Comparison of ENCODE assay signal across 2 fruit fly cellular contexts in genomic region chr3R:24231206-24231502, dm6.
TF ChIP-seq lines count a peak whose summit lies in the region.

No protein-coding gene starts in this region.

TF ChIP-seq in whole organism, adult, 20 proteins besides CTCF, POLR2A, EP300 and RAD21 (continued from another document):
- no peak for TF ChIP-seq CG7101 (tag; optimal IDR thresholded peaks at IDR 0.05; lab: Kevin White, UChicago)
TF ChIP-seq in whole organism, adult: peak in this region for 3.

TF ChIP-seq in whole organism, embryonic, 481 proteins besides CTCF, POLR2A, EP300 and RAD21 (continued from another document and continues in another):
- TF ChIP-seq fu2 (GFP tag; optimal IDR thresholded peaks at IDR 0.05; lab: Kevin White, UChicago): no peak
- no peak for TF ChIP-seq sob (GFP tag; IDR thresholded peaks at IDR 0.05; lab: Robert Waterston, UW)
- TF ChIP-seq yki (optimal IDR thresholded peaks at IDR 0.05; lab: Kevin White, UChicago): no peak
- peak in 1 of 2 experiments; percentile 6 for TF ChIP-seq crp (GFP tag; optimal IDR thresholded peaks at IDR 0.05; lab: Kevin White, UChicago)
- no peak for TF ChIP-seq Myb (GFP tag; optimal IDR thresholded peaks at IDR 0.05; lab: Kevin White, UChicago)
- 0 out of 2 replicates have a peak, but pooled peaks have one; percentile 17 for TF ChIP-seq HLH3B (GFP tag; IDR thresholded peaks at IDR 0.05; lab: Robert Waterston, UW)
- TF ChIP-seq chif (GFP tag; optimal IDR thresholded peaks at IDR 0.05; lab: Kevin White, UChicago): no peak
- no peak for TF ChIP-seq CG12769 (tag; optimal IDR thresholded peaks at IDR 0.05; lab: Kevin White, UChicago)
- no peak for TF ChIP-seq CG13894 (tag; optimal IDR thresholded peaks at IDR 0.05; lab: Kevin White, UChicago)
- TF ChIP-seq CG15514 (GFP tag; optimal IDR thresholded peaks at IDR 0.05; lab: Kevin White, UChicago): peak; percentile 30
- TF ChIP-seq pita (GFP tag; optimal IDR thresholded peaks at IDR 0.05; lab: Kevin White, UChicago): no peak
- TF ChIP-seq Hr51 (GFP tag; optimal IDR thresholded peaks at IDR 0.05; lab: Kevin White, UChicago): no peak
- TF ChIP-seq ato (GFP tag; IDR thresholded peaks at IDR 0.05; lab: Robert Waterston, UW; ENCODE audit: partially characterized antibody): no peak
- TF ChIP-seq her (GFP tag; optimal IDR thresholded peaks at IDR 0.05; lab: Kevin White, UChicago): no peak
- no peak for TF ChIP-seq CG15011 (GFP tag; optimal IDR thresholded peaks at IDR 0.05; lab: Kevin White, UChicago)
- no peak for TF ChIP-seq CG11093 (GFP tag; IDR thresholded peaks at IDR 0.05; lab: Robert Waterston, UW)
- TF ChIP-seq dati (GFP tag; IDR thresholded peaks at IDR 0.05; lab: Robert Waterston, UW): no peak
- TF ChIP-seq cas (GFP tag; IDR thresholded peaks at IDR 0.05; lab: Robert Waterston, UW): no peak
- no peak for TF ChIP-seq E2f2 (GFP tag; IDR thresholded peaks at IDR 0.05; lab: Robert Waterston, UW)
- no peak for TF ChIP-seq Hey (tag; optimal IDR thresholded peaks at IDR 0.05; lab: Kevin White, UChicago)
- TF ChIP-seq Nf-YB (GFP tag; optimal IDR thresholded peaks at IDR 0.05; lab: Kevin White, UChicago): no peak
- no peak for TF ChIP-seq odd (GFP tag; optimal IDR thresholded peaks at IDR 0.05; lab: Kevin White, UChicago)
- TF ChIP-seq CG30020 (tag; optimal IDR thresholded peaks at IDR 0.05; lab: Kevin White, UChicago): no peak
- no peak for TF ChIP-seq Chrac-16 (GFP tag; optimal IDR thresholded peaks at IDR 0.05; lab: Kevin White, UChicago)
- no peak for TF ChIP-seq so (GFP tag; IDR thresholded peaks at IDR 0.05; lab: Robert Waterston, UW)
- TF ChIP-seq Dip3 (GFP tag; optimal IDR thresholded peaks at IDR 0.05; lab: Kevin White, UChicago): no peak
- no peak for TF ChIP-seq hth (optimal IDR thresholded peaks at IDR 0.05; lab: Kevin White, UChicago)
- TF ChIP-seq da (GFP tag; optimal IDR thresholded peaks at IDR 0.05; lab: Kevin White, UChicago): no peak
- TF ChIP-seq CG8388 (GFP tag; optimal IDR thresholded peaks at IDR 0.05; lab: Kevin White, UChicago): no peak
- 0 out of 2 replicates have a peak, but pooled peaks have one; percentile 38 for TF ChIP-seq stc (GFP tag; IDR thresholded peaks at IDR 0.05; lab: Robert Waterston, UW)
- no peak for TF ChIP-seq az2 (GFP tag; optimal IDR thresholded peaks at IDR 0.05; lab: Kevin White, UChicago)
- TF ChIP-seq CG12299 (tag; optimal IDR thresholded peaks at IDR 0.05; lab: Kevin White, UChicago): no peak
- no peak for TF ChIP-seq tin (GFP tag; optimal IDR thresholded peaks at IDR 0.05; lab: Kevin White, UChicago)
- no peak for TF ChIP-seq gfzf (GFP tag; optimal IDR thresholded peaks at IDR 0.05; lab: Kevin White, UChicago)
- TF ChIP-seq psq (GFP tag; optimal IDR thresholded peaks at IDR 0.05; lab: Kevin White, UChicago): peak; percentile 94
- no peak for TF ChIP-seq ssp (GFP tag; IDR thresholded peaks at IDR 0.05; lab: Robert Waterston, UW)
- no peak for TF ChIP-seq ATbp (GFP tag; optimal IDR thresholded peaks at IDR 0.05; lab: Kevin White, UChicago)
- no peak for TF ChIP-seq tna (GFP tag; IDR thresholded peaks at IDR 0.05; lab: Robert Waterston, UW; ENCODE audit: partially characterized antibody)
- TF ChIP-seq pzg (GFP tag; optimal IDR thresholded peaks at IDR 0.05; lab: Kevin White, UChicago): peak; percentile 25
- no peak for TF ChIP-seq ken (GFP tag; IDR thresholded peaks at IDR 0.05; lab: Robert Waterston, UW)
- no peak for TF ChIP-seq dmrt99B (tag; optimal IDR thresholded peaks at IDR 0.05; lab: Kevin White, UChicago)
- TF ChIP-seq CG7372 (GFP tag; IDR thresholded peaks at IDR 0.05; lab: Robert Waterston, UW): no peak
- TF ChIP-seq CG18619 (GFP tag; optimal IDR thresholded peaks at IDR 0.05; lab: Kevin White, UChicago): no peak
- peak; percentile 10 for TF ChIP-seq CG15479 (GFP tag; optimal IDR thresholded peaks at IDR 0.05; lab: Kevin White, UChicago)
- peak; percentile 37 for TF ChIP-seq mirr (GFP tag; optimal IDR thresholded peaks at IDR 0.05; lab: Kevin White, UChicago)
- TF ChIP-seq CG17361 (GFP tag; IDR thresholded peaks at IDR 0.05; lab: Robert Waterston, UW): no peak
- no peak for TF ChIP-seq lab (GFP tag; optimal IDR thresholded peaks at IDR 0.05; lab: Kevin White, UChicago)
- TF ChIP-seq Ada2b (GFP tag; IDR thresholded peaks at IDR 0.05; lab: Robert Waterston, UW): 0 out of 2 replicates have a peak, but pooled peaks have one; percentile 6
- no peak for TF ChIP-seq Doc2 (GFP tag; IDR thresholded peaks at IDR 0.05; lab: Robert Waterston, UW)
- peak; percentile 99 for TF ChIP-seq sd (tag; optimal IDR thresholded peaks at IDR 0.05; lab: Kevin White, UChicago)
- no peak for TF ChIP-seq Fer3 (tag; optimal IDR thresholded peaks at IDR 0.05; lab: Kevin White, UChicago)
- no peak for TF ChIP-seq CG3726 (GFP tag; IDR thresholded peaks at IDR 0.05; lab: Robert Waterston, UW)
- 0 out of 3 replicates have a peak, but pooled peaks have one; percentile 8 for TF ChIP-seq ci (GFP tag; IDR thresholded peaks at IDR 0.05; lab: Robert Waterston, UW)
- TF ChIP-seq CG17912 (GFP tag; optimal IDR thresholded peaks at IDR 0.05; lab: Kevin White, UChicago): no peak
- TF ChIP-seq ERR (GFP tag; optimal IDR thresholded peaks at IDR 0.05; lab: Kevin White, UChicago): no peak
- TF ChIP-seq CG16779 (GFP tag; IDR thresholded peaks at IDR 0.05; lab: Robert Waterston, UW): no peak
- TF ChIP-seq Abd-B (GFP tag; optimal IDR thresholded peaks at IDR 0.05; lab: Kevin White, UChicago): no peak
- TF ChIP-seq CG2875 (GFP tag; optimal IDR thresholded peaks at IDR 0.05; lab: Kevin White, UChicago): no peak
- TF ChIP-seq CG34422 (GFP tag; IDR thresholded peaks at IDR 0.05; lab: Robert Waterston, UW): peak; percentile 51; the same call in 1 of the 3 replicates
- no peak for TF ChIP-seq Hmx (GFP tag; optimal IDR thresholded peaks at IDR 0.05; lab: Kevin White, UChicago)
- TF ChIP-seq pho (GFP tag; optimal IDR thresholded peaks at IDR 0.05; lab: Kevin White, UChicago): no peak
- TF ChIP-seq CG2678 (tag; optimal IDR thresholded peaks at IDR 0.05; lab: Kevin White, UChicago): no peak
- TF ChIP-seq dysf (GFP tag; IDR thresholded peaks at IDR 0.05; lab: Robert Waterston, UW): no peak
- TF ChIP-seq Pdp1 (GFP tag; optimal IDR thresholded peaks at IDR 0.05; lab: Kevin White, UChicago): peak in 1 of 2 experiments; percentile 5
- TF ChIP-seq vvl (GFP tag; IDR thresholded peaks at IDR 0.05; lab: Robert Waterston, UW): 0 out of 2 replicates have a peak, but pooled peaks have one; percentile 20
- TF ChIP-seq CG31388 (GFP tag; optimal IDR thresholded peaks at IDR 0.05; lab: Kevin White, UChicago): no peak
- TF ChIP-seq cg (GFP tag; optimal IDR thresholded peaks at IDR 0.05; lab: Kevin White, UChicago): peak; percentile 93
- no peak for TF ChIP-seq nau (GFP tag; optimal IDR thresholded peaks at IDR 0.05; lab: Kevin White, UChicago)
- no peak for TF ChIP-seq HHEX (GFP tag; optimal IDR thresholded peaks at IDR 0.05; lab: Kevin White, UChicago)
- TF ChIP-seq CG32767 (GFP tag; IDR thresholded peaks at IDR 0.05; lab: Robert Waterston, UW): no peak
- TF ChIP-seq CG14710 (tag; optimal IDR thresholded peaks at IDR 0.05; lab: Kevin White, UChicago): no peak
- TF ChIP-seq chm (GFP tag; IDR thresholded peaks at IDR 0.05; lab: Robert Waterston, UW): peak; percentile 41; the same call in 1 of the 2 replicates
- TF ChIP-seq CG4617 (GFP tag; optimal IDR thresholded peaks at IDR 0.05; lab: Kevin White, UChicago; ENCODE audit: borderline replicate concordance): no peak
- TF ChIP-seq grn (GFP tag; optimal IDR thresholded peaks at IDR 0.05; lab: Kevin White, UChicago): no peak
- TF ChIP-seq sens (GFP tag; lab: Kevin White, UChicago): no peak
- TF ChIP-seq peb (GFP tag; IDR thresholded peaks at IDR 0.05; lab: Robert Waterston, UW): no peak
- TF ChIP-seq CG1233 (GFP tag; optimal IDR thresholded peaks at IDR 0.05; lab: Kevin White, UChicago): no peak
- TF ChIP-seq CG9876 (GFP tag; optimal IDR thresholded peaks at IDR 0.05; lab: Kevin White, UChicago): no peak
- TF ChIP-seq Dek (tag; optimal IDR thresholded peaks at IDR 0.05; lab: Kevin White, UChicago): no peak
- TF ChIP-seq CG15696 (tag; optimal IDR thresholded peaks at IDR 0.05; lab: Kevin White, UChicago): no peak
- no peak for TF ChIP-seq CG11085 (GFP tag; IDR thresholded peaks at IDR 0.05; lab: Robert Waterston, UW)
- no peak for TF ChIP-seq HmgD (GFP tag; optimal IDR thresholded peaks at IDR 0.05; lab: Kevin White, UChicago)
- TF ChIP-seq CG12236 (GFP tag; optimal IDR thresholded peaks at IDR 0.05; lab: Kevin White, UChicago): no peak
- TF ChIP-seq Opbp (GFP tag; IDR thresholded peaks at IDR 0.05; lab: Robert Waterston, UW; ENCODE audit: partially characterized antibody): peak; percentile 57; the same call in 2 of the 3 replicates
- no peak for TF ChIP-seq CG2712 (tag; optimal IDR thresholded peaks at IDR 0.05; lab: Kevin White, UChicago)
- TF ChIP-seq Spps (tag; optimal IDR thresholded peaks at IDR 0.05; lab: Kevin White, UChicago): no peak
- TF ChIP-seq CG9932 (GFP tag; IDR thresholded peaks at IDR 0.05; lab: Robert Waterston, UW): no peak
- no peak for TF ChIP-seq unpg (GFP tag; optimal IDR thresholded peaks at IDR 0.05; lab: Kevin White, UChicago)
- TF ChIP-seq CG1603 (tag; optimal IDR thresholded peaks at IDR 0.05; lab: Kevin White, UChicago): no peak
- no peak for TF ChIP-seq CG10274 (GFP tag; optimal IDR thresholded peaks at IDR 0.05; lab: Kevin White, UChicago)
- peak; percentile 58 for TF ChIP-seq HLHmδ (GFP tag; optimal IDR thresholded peaks at IDR 0.05; lab: Kevin White, UChicago)
- no peak for TF ChIP-seq Mrtf (GFP tag; IDR thresholded peaks at IDR 0.05; lab: Robert Waterston, UW)
- no peak for TF ChIP-seq CG11398 (GFP tag; optimal IDR thresholded peaks at IDR 0.05; lab: Kevin White, UChicago)
- TF ChIP-seq CG34224 (GFP tag; IDR thresholded peaks at IDR 0.05; lab: Robert Waterston, UW; ENCODE audit: partially characterized antibody): no peak
- TF ChIP-seq CoRest (tag; optimal IDR thresholded peaks at IDR 0.05; lab: Kevin White, UChicago): no peak
- no peak for TF ChIP-seq Usf (GFP tag; optimal IDR thresholded peaks at IDR 0.05; lab: Kevin White, UChicago)
- 0 out of 2 replicates have a peak, but pooled peaks have one; percentile 16 for TF ChIP-seq rib (GFP tag; IDR thresholded peaks at IDR 0.05; lab: Robert Waterston, UW)
- peak; percentile 32; the same call in 1 of the 3 replicates for TF ChIP-seq vnd (GFP tag; IDR thresholded peaks at IDR 0.05; lab: Robert Waterston, UW; ENCODE audit: partially characterized antibody)
- no peak for TF ChIP-seq YL-1 (GFP tag; optimal IDR thresholded peaks at IDR 0.05; lab: Kevin White, UChicago)
- no peak for TF ChIP-seq MESR4 (GFP tag; optimal IDR thresholded peaks at IDR 0.05; lab: Kevin White, UChicago)
- TF ChIP-seq Deaf1 (tag; optimal IDR thresholded peaks at IDR 0.05; lab: Kevin White, UChicago): peak; percentile 12
- TF ChIP-seq CG7987 (GFP tag; optimal IDR thresholded peaks at IDR 0.05; lab: Kevin White, UChicago): no peak
- peak; percentile 21 for TF ChIP-seq CG13624 (GFP tag; optimal IDR thresholded peaks at IDR 0.05; lab: Kevin White, UChicago)
- TF ChIP-seq CG18476 (GFP tag; optimal IDR thresholded peaks at IDR 0.05; lab: Kevin White, UChicago): no peak
- no peak for TF ChIP-seq Blimp-1 (GFP tag; optimal IDR thresholded peaks at IDR 0.05; lab: Kevin White, UChicago)
- TF ChIP-seq CG10959 (GFP tag; IDR thresholded peaks at IDR 0.05; lab: Robert Waterston, UW): no peak
- 0 out of 3 replicates have a peak, but pooled peaks have one; percentile 9 for TF ChIP-seq zen2 (GFP tag; IDR thresholded peaks at IDR 0.05; lab: Robert Waterston, UW; ENCODE audit: partially characterized antibody)
- no peak for TF ChIP-seq pros (GFP tag; optimal IDR thresholded peaks at IDR 0.05; lab: Kevin White, UChicago)
- 0 out of 2 replicates have a peak, but pooled peaks have one; percentile 29 for TF ChIP-seq Dref (GFP tag; IDR thresholded peaks at IDR 0.05; lab: Robert Waterston, UW)
- TF ChIP-seq klu (GFP tag; IDR thresholded peaks at IDR 0.05; lab: Robert Waterston, UW): no peak
- peak; percentile 92 for TF ChIP-seq nerfin-1 (tag; optimal IDR thresholded peaks at IDR 0.05; lab: Kevin White, UChicago)
- TF ChIP-seq CG31441 (GFP tag; IDR thresholded peaks at IDR 0.05; lab: Robert Waterston, UW): no peak
- TF ChIP-seq Ets97D (GFP tag; optimal IDR thresholded peaks at IDR 0.05; lab: Kevin White, UChicago): no peak
- no peak for TF ChIP-seq CG31365 (tag; optimal IDR thresholded peaks at IDR 0.05; lab: Kevin White, UChicago)
- no peak for TF ChIP-seq Scr (GFP tag; IDR thresholded peaks at IDR 0.05; lab: Robert Waterston, UW; ENCODE audit: partially characterized antibody)
- TF ChIP-seq CG18262 (tag; optimal IDR thresholded peaks at IDR 0.05; lab: Kevin White, UChicago): no peak
- peak; percentile 67; the same call in 2 of the 4 replicates for TF ChIP-seq chinmo (GFP tag; IDR thresholded peaks at IDR 0.05; lab: Robert Waterston, UW; ENCODE audit: partially characterized antibody)
- 0 out of 2 replicates have a peak, but pooled peaks have one; percentile 36 for TF ChIP-seq CG3847 (GFP tag; IDR thresholded peaks at IDR 0.05; lab: Robert Waterston, UW)
- TF ChIP-seq Sox100B (GFP tag; optimal IDR thresholded peaks at IDR 0.05; lab: Kevin White, UChicago): no peak
- TF ChIP-seq MTF-1 (GFP tag; optimal IDR thresholded peaks at IDR 0.05; lab: Kevin White, UChicago; ENCODE audit: borderline replicate concordance): no peak
- peak; percentile 59 for TF ChIP-seq Med (GFP tag; lab: Kevin White, UChicago)
- no peak for TF ChIP-seq kah (GFP tag; optimal IDR thresholded peaks at IDR 0.05; lab: Kevin White, UChicago)
- TF ChIP-seq Nf-YA (GFP tag; IDR thresholded peaks at IDR 0.05; lab: Robert Waterston, UW): no peak
- peak; percentile 25 for TF ChIP-seq CrebB (tag; optimal IDR thresholded peaks at IDR 0.05; lab: Kevin White, UChicago)
- TF ChIP-seq CG10431 (GFP tag; optimal IDR thresholded peaks at IDR 0.05; lab: Kevin White, UChicago): no peak
- no peak for TF ChIP-seq maf-S (GFP tag; optimal IDR thresholded peaks at IDR 0.05; lab: Kevin White, UChicago)
- TF ChIP-seq gro (GFP tag; optimal IDR thresholded peaks at IDR 0.05; lab: Kevin White, UChicago): no peak
- no peak for TF ChIP-seq scrt (GFP tag; optimal IDR thresholded peaks at IDR 0.05; lab: Kevin White, UChicago)
- TF ChIP-seq HLH54F (GFP tag; optimal IDR thresholded peaks at IDR 0.05; lab: Kevin White, UChicago): no peak
- TF ChIP-seq grau (tag; optimal IDR thresholded peaks at IDR 0.05; lab: Kevin White, UChicago): no peak
- TF ChIP-seq CG1602 (GFP tag; optimal IDR thresholded peaks at IDR 0.05; lab: Kevin White, UChicago): no peak
- no peak for TF ChIP-seq CG10565 (GFP tag; optimal IDR thresholded peaks at IDR 0.05; lab: Kevin White, UChicago)
- TF ChIP-seq CG17829 (tag; optimal IDR thresholded peaks at IDR 0.05; lab: Kevin White, UChicago): no peak
